Worm (Caenorhabditis elegans) whole organism, L4/young adult: ENCODE measurements around the gene cht-2.

ENCODE experiments used
- dao-5 ChIP-seq: sonication (generic microtip); optimal IDR thresholded peaks from 2 replicates; lab custom pipeline; 2016; ENCODE audit warnings: missing genotype, missing genetic modification characterization, moderate library complexity, missing compliant biosample characterization
- him-1 ChIP-seq: sonication (generic microtip); optimal IDR thresholded peaks from 2 replicates; lab custom pipeline; 2016; ENCODE audit warnings: missing genotype, missing genetic modification reagents, missing genetic modification characterization, missing compliant biosample characterization

- TF ChIP-seq him-1 (tag; lab: Kevin White, UChicago): no peak
- no peak for TF ChIP-seq dao-5 (tag; lab: Kevin White, UChicago)
These were observed 47.7 kb downstream of the cht-2 start for ce11 chrII:8568234-8568969.
